Fruit fly (Drosophila melanogaster): Measurements from ENCODE around the gene CG43251.

DNA sequence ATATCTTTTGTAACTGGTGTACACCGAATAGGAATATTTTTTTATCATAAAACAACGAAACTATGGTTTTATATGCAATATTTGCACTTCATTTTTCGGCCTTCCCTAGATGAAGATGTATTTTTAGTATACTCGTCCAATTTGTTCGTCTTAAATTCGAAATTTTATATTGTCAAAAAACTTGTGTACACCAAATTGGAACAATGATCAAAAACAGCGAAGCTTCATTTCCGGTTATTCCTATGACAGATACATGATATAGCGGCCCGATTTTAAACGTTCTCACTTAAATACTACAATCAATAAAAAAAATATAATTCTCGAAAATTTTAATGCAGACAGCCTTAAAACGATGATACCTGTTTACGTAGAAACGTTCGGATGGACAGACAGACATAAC, 8.5 kb downstream of the CG43251 start:
- TF ChIP-seq psq (optimal IDR thresholded peaks at IDR 0.05): no peak
- no peak for TF ChIP-seq h (optimal IDR thresholded peaks at IDR 0.05)

All from Kc167 (cell line).